Fruit fly (Drosophila melanogaster): ENCODE measurements around the gene miple1.

- TF ChIP-seq Myc (optimal IDR thresholded peaks at IDR 0.05) = no peak
- no peak for TF ChIP-seq psq (optimal IDR thresholded peaks at IDR 0.05)
- no peak for TF ChIP-seq ttk (optimal IDR thresholded peaks at IDR 0.05)
- TF ChIP-seq h (optimal IDR thresholded peaks at IDR 0.05) = no peak
- TF ChIP-seq Sin3A (optimal IDR thresholded peaks at IDR 0.05) = no peak
- TF ChIP-seq insv (optimal IDR thresholded peaks at IDR 0.05) = no peak
These were observed 43.8 kb upstream of the miple1 start, which contains the start of the genes pyx and CG33229 for dm6 chr3L:223019-223902.

Measured in Kc167 (cell line).